Worm (Caenorhabditis elegans) whole organism, late embryonic: Measurements from ENCODE around the gene pqn-42.
A peak's percentile ranks its signal among the peaks of the same experiment; 100 is the strongest.

Experiments
- C08G9.2 ChIP-seq: sonication (generic microtip); optimal IDR thresholded peaks from 2 replicates; lab custom pipeline; 2016; ENCODE audit warnings: mild to moderate bottlenecking, missing genetic modification characterization, moderate library complexity, missing compliant biosample characterization
- C38D4.7 ChIP-seq: fragments of 200-800 bp; sonication (Bioruptor generic); optimal IDR thresholded peaks from 2 replicates; lab custom pipeline; 2018; ENCODE audit warnings: mild to moderate bottlenecking, missing genetic modification characterization, moderate library complexity, missing compliant biosample characterization
- F13H6.1 ChIP-seq: sonication (generic microtip); optimal IDR thresholded peaks from 2 replicates; lab custom pipeline; 2016; ENCODE audit warnings: missing genetic modification characterization, missing compliant biosample characterization
- K02D7.2 ChIP-seq: sonication (generic microtip); optimal IDR thresholded peaks from 2 replicates; lab custom pipeline; 2017; ENCODE audit warnings: mild to moderate bottlenecking, missing genetic modification characterization, missing compliant biosample characterization
- K09A11.1 ChIP-seq: sonication (generic microtip); optimal IDR thresholded peaks from 2 replicates; lab custom pipeline; 2017; ENCODE audit warnings: antibody characterized with exemption, mild to moderate bottlenecking, missing genetic modification characterization, missing compliant biosample characterization; ENCODE audit not compliant: insufficient read depth
- ahr-1 ChIP-seq: sonication (generic microtip); optimal IDR thresholded peaks from 2 replicates; lab custom pipeline; 2016; ENCODE audit warnings: missing genetic modification characterization, missing compliant biosample characterization
- ama-1 ChIP-seq: fragments of 150-350 bp; optimal IDR thresholded peaks from 2 replicates; lab custom pipeline; 2014
- ceh-18 ChIP-seq: sonication (generic microtip); optimal IDR thresholded peaks from 2 replicates; lab custom pipeline; 2016; ENCODE audit warnings: missing genetic modification characterization, missing compliant biosample characterization
- ceh-24 ChIP-seq: sonication (generic microtip); optimal IDR thresholded peaks from 2 replicates; lab custom pipeline; 2016; ENCODE audit warnings: mild to moderate bottlenecking, missing genetic modification characterization, missing compliant biosample characterization
- ceh-30 ChIP-seq: fragments of 150-350 bp; optimal IDR thresholded peaks from 2 replicates; lab custom pipeline; 2014; ENCODE audit warnings: missing biosample characterization, missing genetic modification characterization
- ceh-31 ChIP-seq: sonication (generic microtip); optimal IDR thresholded peaks from 2 replicates; lab custom pipeline; 2016; ENCODE audit warnings: missing genetic modification characterization, missing compliant biosample characterization
- ceh-34 ChIP-seq: sonication (generic microtip); optimal IDR thresholded peaks from 2 replicates; lab custom pipeline; 2016; ENCODE audit warnings: mild to moderate bottlenecking, missing genetic modification characterization, missing compliant biosample characterization
- ceh-45 ChIP-seq: fragments of 200-800 bp; sonication (Bioruptor generic); IDR thresholded peaks from 2 replicates; pipeline ENCODE4 v1.3.6; 2022; ENCODE audit warnings: missing genetic modification reagents, missing genetic modification characterization, missing compliant biosample characterization
- ceh-48 ChIP-seq: sonication (generic microtip); optimal IDR thresholded peaks from 2 replicates; lab custom pipeline; 2016; ENCODE audit warnings: missing genetic modification characterization, inconsistent platforms, missing compliant biosample characterization
- ceh-6 ChIP-seq: fragments of 200-800 bp; sonication (Bioruptor generic); optimal IDR thresholded peaks from 2 replicates; lab custom pipeline; 2018; ENCODE audit warnings: mild to moderate bottlenecking, missing genetic modification characterization, missing compliant biosample characterization
- ceh-9 ChIP-seq: sonication (generic microtip); optimal IDR thresholded peaks from 2 replicates; lab custom pipeline; 2016; ENCODE audit warnings: mild to moderate bottlenecking, missing genetic modification characterization, inconsistent platforms, missing compliant biosample characterization
- che-1 ChIP-seq: sonication (generic microtip); optimal IDR thresholded peaks from 2 replicates; lab custom pipeline; 2016; ENCODE audit warnings: mild to moderate bottlenecking, missing genetic modification characterization, missing compliant biosample characterization
- dve-1 ChIP-seq: sonication (generic microtip); optimal IDR thresholded peaks from 2 replicates; lab custom pipeline; 2017; ENCODE audit warnings: antibody characterized with exemption, mild to moderate bottlenecking, missing genetic modification characterization, missing compliant biosample characterization
- elt-2 ChIP-seq: sonication (generic microtip); optimal IDR thresholded peaks from 2 replicates; lab custom pipeline; 2016; ENCODE audit warnings: missing genetic modification reagents, missing genetic modification characterization, missing compliant biosample characterization
- fax-1 ChIP-seq: sonication (generic microtip); optimal IDR thresholded peaks from 2 replicates; lab custom pipeline; 2016; ENCODE audit warnings: missing genotype, missing genetic modification characterization, missing compliant biosample characterization
- fkh-6 ChIP-seq: sonication (generic microtip); optimal IDR thresholded peaks from 2 replicates; lab custom pipeline; 2016; ENCODE audit warnings: missing genetic modification characterization, missing compliant biosample characterization
- gmeb-2 ChIP-seq: sonication (generic microtip); optimal IDR thresholded peaks from 2 replicates; lab custom pipeline; 2016; ENCODE audit warnings: missing genetic modification characterization, inconsistent platforms, missing compliant biosample characterization
- hlh-15 ChIP-seq: sonication (generic microtip); optimal IDR thresholded peaks from 2 replicates; lab custom pipeline; 2016; ENCODE audit warnings: missing genetic modification characterization, missing compliant biosample characterization
- hlh-30 ChIP-seq: sonication (generic microtip); optimal IDR thresholded peaks from 2 replicates; lab custom pipeline; 2017; ENCODE audit warnings: antibody characterized with exemption, missing genetic modification characterization, missing compliant biosample characterization; ENCODE audit not compliant: insufficient read depth
- hlh-6 ChIP-seq: sonication (generic microtip); optimal IDR thresholded peaks from 2 replicates; lab custom pipeline; 2016; ENCODE audit warnings: missing genotype, missing genetic modification characterization, missing compliant biosample characterization
- lim-6 ChIP-seq: sonication (generic microtip); optimal IDR thresholded peaks from 2 replicates; lab custom pipeline; 2016; ENCODE audit warnings: missing genetic modification characterization, missing compliant biosample characterization
- lin-11 ChIP-seq: fragments of 200-800 bp; sonication (Bioruptor generic); optimal IDR thresholded peaks from 2 replicates; lab custom pipeline; 2018; ENCODE audit warnings: mild to moderate bottlenecking, missing genetic modification characterization, missing compliant biosample characterization
- madf-2 ChIP-seq: sonication (generic microtip); optimal IDR thresholded peaks from 2 replicates; lab custom pipeline; 2017; ENCODE audit warnings: missing genetic modification characterization, missing compliant biosample characterization
- mec-3 ChIP-seq: sonication (generic microtip); optimal IDR thresholded peaks from 2 replicates; lab custom pipeline; 2016; ENCODE audit warnings: borderline replicate concordance, missing genetic modification characterization, missing compliant biosample characterization
- nhr-11 ChIP-seq: fragments of 150-350 bp; optimal IDR thresholded peaks from 2 replicates; lab custom pipeline; 2014; ENCODE audit warnings: missing biosample characterization, missing genetic modification characterization
- odd-2 ChIP-seq: sonication (generic microtip); optimal IDR thresholded peaks from 2 replicates; lab custom pipeline; 2017; ENCODE audit warnings: antibody characterized with exemption, mild to moderate bottlenecking, missing genetic modification characterization, missing compliant biosample characterization
- pag-3 ChIP-seq: sonication (generic microtip); optimal IDR thresholded peaks from 2 replicates; lab custom pipeline; 2016; ENCODE audit warnings: missing compliant biosample characterization, missing genetic modification characterization, borderline replicate concordance
- pat-9 ChIP-seq: fragments of 200-800 bp; sonication (Bioruptor generic); optimal IDR thresholded peaks from 2 replicates; lab custom pipeline; 2018; ENCODE audit warnings: mild to moderate bottlenecking, missing genetic modification characterization, moderate library complexity, missing compliant biosample characterization
- pax-1 ChIP-seq: fragments of 150-350 bp; optimal IDR thresholded peaks from 2 replicates; lab custom pipeline; 2014; ENCODE audit warnings: missing biosample characterization, missing genetic modification characterization
- pqm-1 ChIP-seq: sonication (generic microtip); optimal IDR thresholded peaks from 2 replicates; lab custom pipeline; 2016; ENCODE audit warnings: missing genetic modification characterization, missing compliant biosample characterization
- syd-9 ChIP-seq: sonication (generic microtip); optimal IDR thresholded peaks from 2 replicates; lab custom pipeline; 2016; ENCODE audit warnings: mild to moderate bottlenecking, missing genetic modification characterization, moderate library complexity, missing compliant biosample characterization
- tbx-2 ChIP-seq: sonication (generic microtip); optimal IDR thresholded peaks from 2 replicates; lab custom pipeline; 2016; ENCODE audit warnings: missing genetic modification characterization, missing compliant biosample characterization
- ttx-3 ChIP-seq: sonication (generic microtip); optimal IDR thresholded peaks from 2 replicates; lab custom pipeline; 2016; ENCODE audit warnings: missing genetic modification reagents, missing genetic modification characterization, missing compliant biosample characterization
- unc-42 ChIP-seq: sonication (generic microtip); optimal IDR thresholded peaks from 2 replicates; lab custom pipeline; 2016; ENCODE audit warnings: missing genotype, missing genetic modification characterization, missing compliant biosample characterization
- zip-5 ChIP-seq: sonication (generic microtip); optimal IDR thresholded peaks from 2 replicates; lab custom pipeline; 2016; ENCODE audit warnings: missing genetic modification characterization, missing compliant biosample characterization

The pqn-42 gene

DNA sequence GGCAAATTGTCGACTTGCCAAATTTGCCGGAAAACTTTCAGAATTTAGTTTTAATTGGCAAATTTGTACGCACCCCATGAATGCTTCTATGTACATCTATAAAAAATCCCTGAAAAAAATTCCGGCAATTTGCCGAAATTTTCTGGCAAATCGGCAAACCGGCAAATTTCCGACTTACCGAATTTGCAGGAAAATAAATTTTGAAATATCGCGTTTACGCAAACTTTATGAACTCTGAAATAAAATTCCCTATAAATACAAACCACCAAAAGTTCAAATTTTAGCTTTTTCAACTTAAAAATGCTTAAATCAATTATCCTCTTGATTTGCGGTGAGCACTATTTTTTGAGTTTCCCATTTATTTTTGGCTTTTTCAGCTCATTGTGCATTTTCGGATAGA is 21.3 kb upstream of the pqn-42 start, which contains the start of gene F53G2.3:
Gene F53G2.3, plus strand, starts transcription at position 301 of the 400 bp plus-strand sequence.
- TF ChIP-seq mec-3 (tag; lab: Kevin White, UChicago) (no peak), ceh-30 (tag; lab: Kevin White, UChicago) (no peak), fkh-6 (tag; lab: Kevin White, UChicago) (no peak)

DNA sequence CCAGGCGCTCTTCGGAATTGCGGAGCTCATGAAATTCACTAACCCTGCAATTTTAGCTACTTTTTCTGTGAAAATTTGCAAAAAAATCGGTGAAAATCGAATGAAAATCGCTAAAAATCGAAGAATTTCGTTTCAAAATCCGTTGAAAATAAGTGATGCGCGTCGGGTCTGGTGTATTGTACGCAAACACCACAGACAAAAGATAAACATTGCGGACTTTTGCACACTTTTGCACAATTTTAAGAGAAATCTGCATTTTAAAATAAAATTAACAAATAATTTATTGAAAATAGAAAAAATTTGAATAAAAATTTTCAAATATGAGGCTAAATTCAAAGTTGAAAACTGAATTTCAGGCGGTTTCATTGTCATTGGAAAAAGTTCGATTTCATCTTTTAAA is 20.3 kb upstream of the pqn-42 start, which contains the start of gene F53G2.12:
Gene F53G2.12, minus strand, starts transcription at position 44 of the 400 bp plus-strand sequence.
- TF ChIP-seq odd-2 = no peak
- no peak for TF ChIP-seq ceh-34 (tag; lab: Kevin White, UChicago)
- no peak for TF ChIP-seq lin-11 (tag; lab: Kevin White, UChicago)
- TF ChIP-seq hlh-30 (tag; lab: Kevin White, UChicago) = no peak
- TF ChIP-seq gmeb-2 = no peak
- no peak for TF ChIP-seq dve-1
- no peak for TF ChIP-seq pag-3
- TF ChIP-seq tbx-2 = no peak
- TF ChIP-seq, all 69 proteins: peak for 0

DNA sequence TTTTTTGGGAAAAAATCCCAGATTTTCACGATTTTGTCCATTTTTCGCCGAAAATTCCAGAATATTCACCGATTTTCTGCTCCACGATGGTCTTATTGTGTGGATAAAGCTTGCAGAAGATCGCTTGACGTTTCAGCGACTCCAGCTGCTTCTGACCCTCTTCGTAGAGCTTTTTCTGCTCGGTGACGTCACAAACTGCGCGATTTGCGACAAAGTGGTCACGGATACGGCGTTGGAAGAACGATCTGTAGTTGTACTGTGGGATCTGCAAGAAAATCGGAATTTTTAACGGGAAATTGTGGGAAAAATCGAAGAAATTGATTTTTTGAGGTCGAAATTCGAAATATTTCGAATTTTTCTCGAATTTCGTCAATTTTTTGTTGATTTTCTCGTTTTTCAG is 19.8 kb upstream of the pqn-42 start, which contains the start of gene mnat-1:
Gene mnat-1, minus strand, starts transcription at position 101 of the 400 bp plus-strand sequence.
- TF ChIP-seq unc-42 (no peak), ceh-31 (tag; lab: Kevin White, UChicago) (no peak), pax-1 (tag; lab: Kevin White, UChicago) (no peak), syd-9 (no peak), hlh-15 (tag; lab: Kevin White, UChicago) (no peak), elt-2 (tag; lab: Kevin White, UChicago) (no peak), ceh-6 (no peak), hlh-30 (tag; lab: Kevin White, UChicago) (no peak), gmeb-2 (no peak), ceh-34 (tag; lab: Kevin White, UChicago) (no peak), ama-1 (no peak), ttx-3 (tag; lab: Kevin White, UChicago) (no peak)

DNA sequence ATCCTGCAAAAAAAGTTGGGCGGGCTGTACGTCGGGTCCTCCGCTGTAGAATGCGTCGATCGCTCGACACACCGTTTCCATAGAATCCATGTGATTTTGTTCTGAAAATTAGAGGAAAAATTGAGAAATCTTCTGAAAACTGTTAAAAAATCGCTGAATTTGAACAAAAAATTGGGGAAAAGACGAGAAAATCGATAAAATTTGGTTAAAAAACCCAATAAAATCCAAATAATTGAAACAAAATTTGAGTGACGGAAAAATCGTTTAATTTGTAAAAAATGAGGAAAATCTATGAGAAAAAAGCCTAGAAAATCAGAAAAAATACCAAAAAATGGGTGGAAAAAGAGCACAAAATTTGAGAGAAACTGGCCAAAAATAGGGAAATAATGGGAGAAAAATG is 14.5 kb upstream of the pqn-42 start, which contains the start of gene tsr-1:
Gene tsr-1, minus strand, starts transcription at position 101 of the 400 bp plus-strand sequence.
- TF ChIP-seq nhr-11 (tag; lab: Kevin White, UChicago) = no peak
- no peak for TF ChIP-seq syd-9
- no peak for TF ChIP-seq unc-42
- TF ChIP-seq F13H6.1 (tag; lab: Kevin White, UChicago) = no peak
- TF ChIP-seq fkh-6 (tag; lab: Kevin White, UChicago) = no peak
- no peak for TF ChIP-seq pqm-1
- no peak for TF ChIP-seq ceh-18 (tag; lab: Kevin White, UChicago)
- no peak for TF ChIP-seq hlh-6 (tag; lab: Kevin White, UChicago)
- TF ChIP-seq pag-3 = no peak
- no peak for TF ChIP-seq dve-1
- no peak for TF ChIP-seq C38D4.7
- TF ChIP-seq fax-1 (tag; lab: Kevin White, UChicago) = no peak
- TF ChIP-seq madf-2 (tag; lab: Kevin White, UChicago) = no peak
- TF ChIP-seq, all 69 proteins: peak for 0

DNA sequence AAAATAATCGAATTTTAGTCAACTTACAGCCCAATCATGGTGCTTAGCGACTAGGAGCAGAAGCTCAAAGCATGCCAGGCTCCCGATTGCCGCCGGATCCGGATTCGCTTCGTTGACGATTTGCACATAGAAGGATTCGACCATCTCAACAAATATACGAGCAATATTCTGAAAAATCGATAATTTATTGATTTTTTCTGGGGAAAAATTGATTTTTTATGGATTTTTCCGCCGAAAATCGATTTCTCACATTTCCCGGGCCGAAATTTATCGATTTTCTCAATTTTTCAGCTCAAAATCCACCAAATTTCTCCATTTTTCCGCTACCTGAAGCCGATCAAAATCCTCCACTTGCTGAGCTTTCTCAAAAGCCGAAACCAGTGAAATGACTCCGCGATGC is 10.1 kb upstream of the pqn-42 start:
- TF ChIP-seq K09A11.1 (tag; lab: Kevin White, UChicago) (no peak), unc-42 (no peak), hlh-6 (tag; lab: Kevin White, UChicago) (no peak), ceh-48 (peak; percentile 35), pat-9 (tag; lab: Kevin White, UChicago) (no peak), nhr-11 (tag; lab: Kevin White, UChicago) (no peak), ceh-24 (tag; lab: Kevin White, UChicago) (no peak)
- TF ChIP-seq, all 69 proteins: peak for 1

DNA sequence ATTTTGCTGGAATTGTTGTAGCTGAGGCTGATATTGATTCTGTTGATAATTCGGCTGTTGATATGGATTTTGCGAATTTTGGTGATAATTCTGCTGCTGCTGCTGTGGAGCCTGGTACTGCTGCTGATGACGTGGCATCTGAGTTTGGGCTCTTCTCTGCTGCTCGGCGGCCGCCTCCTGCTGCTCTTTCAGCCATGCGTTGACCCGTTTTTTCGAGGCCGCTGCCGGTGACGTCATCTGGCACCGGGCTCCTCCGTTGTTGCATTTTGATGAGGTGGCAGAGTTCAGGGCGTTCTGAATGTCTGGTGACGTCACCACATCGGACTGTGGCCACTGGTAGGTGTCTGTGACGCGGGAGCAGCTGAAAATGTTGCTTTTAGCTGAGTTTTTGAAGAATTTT is 1.8 kb downstream of the pqn-42 start:
- TF ChIP-seq ceh-6 (no peak), K09A11.1 (tag; lab: Kevin White, UChicago) (no peak), lim-6 (no peak), che-1 (tag; lab: Kevin White, UChicago) (no peak), K02D7.2 (tag; lab: Kevin White, UChicago) (no peak), zip-5 (no peak), C08G9.2 (no peak), nhr-11 (tag; lab: Kevin White, UChicago) (no peak), mec-3 (tag; lab: Kevin White, UChicago) (no peak), ttx-3 (tag; lab: Kevin White, UChicago) (no peak), ceh-45 (GFP tag; lab: Robert Waterston, UW) (no peak), ahr-1 (tag; lab: Kevin White, UChicago) (no peak), ceh-48 (no peak), lin-11 (tag; lab: Kevin White, UChicago) (no peak), gmeb-2 (no peak), ceh-9 (tag; lab: Kevin White, UChicago) (no peak)
